Worm (Caenorhabditis elegans) whole organism, L1 larva: ENCODE results near the gene T05A8.11.

Experiments
- nhr-237 ChIP-seq: fragments of 150-350 bp; optimal IDR thresholded peaks from 2 replicates; lab custom pipeline; 2014; ENCODE audit warnings: missing biosample characterization, missing genetic modification characterization
- unc-30 ChIP-seq: sonication (generic microtip); optimal IDR thresholded peaks from 2 replicates; lab custom pipeline; 2017; ENCODE audit warnings: missing biosample characterization, missing genetic modification characterization

ce11 chrII:2742251-2742650 is 16.8 kb upstream of the T05A8.11 start, which contains the start of gene T05A8.7:
- TF ChIP-seq nhr-237 (tag; lab: Kevin White, UChicago) (no peak), unc-30 (tag; lab: Kevin White, UChicago) (no peak)
